Worm (Caenorhabditis elegans): ENCODE data around the gene C36B7.5.

ce11 chrX:7140682-7141254 is 44.5 kb upstream of the C36B7.5 start:
- no peak for TF ChIP-seq ceh-48 (tag; optimal IDR thresholded peaks at IDR 0.05)
- TF ChIP-seq ceh-2 (tag; optimal IDR thresholded peaks at IDR 0.05): no peak
- TF ChIP-seq tbx-2 (tag; optimal IDR thresholded peaks at IDR 0.05): no peak
- TF ChIP-seq pqm-1 (tag; optimal IDR thresholded peaks at IDR 0.05): no peak
- no peak for TF ChIP-seq eyg-1 (tag; optimal IDR thresholded peaks at IDR 0.05)
- TF ChIP-seq unc-3 (GFP tag; conservative IDR thresholded peaks at IDR 0.05): no peak
- no peak for TF ChIP-seq unc-3 (tag; optimal IDR thresholded peaks at IDR 0.05)
- no peak for TF ChIP-seq nhr-11 (tag; optimal IDR thresholded peaks at IDR 0.05)
